Worm (Caenorhabditis elegans): ENCODE measurements around the gene C14C6.8.

ce11 chrV:505191-505590 is 47.8 kb downstream of the C14C6.8 start, which contains the start of gene srlf-19:
- TF ChIP-seq fax-1 (tag; optimal IDR thresholded peaks at IDR 0.05): no peak
- TF ChIP-seq ceh-22 (tag; optimal IDR thresholded peaks at IDR 0.05): no peak
- no peak for TF ChIP-seq ztf-16 (tag; optimal IDR thresholded peaks at IDR 0.05)
- no peak for TF ChIP-seq K09A11.1 (tag; optimal IDR thresholded peaks at IDR 0.05; ENCODE audit: insufficient read depth)
- TF ChIP-seq ceh-31 (tag; optimal IDR thresholded peaks at IDR 0.05): no peak
